Worm (Caenorhabditis elegans) whole organism, L2 larva: ENCODE data around the gene fbxa-202.

Experiments used
- F13H6.1 ChIP-seq: sonication (generic microtip); optimal IDR thresholded peaks from 2 replicates; lab custom pipeline; 2016; ENCODE audit warnings: missing genetic modification characterization, missing compliant biosample characterization
- Y55F3AM.14 ChIP-seq: fragments of 200-800 bp; sonication (Bioruptor generic); optimal IDR thresholded peaks from 2 replicates; lab custom pipeline; 2018; ENCODE audit warnings: mild to moderate bottlenecking, missing genetic modification characterization, missing compliant biosample characterization
- ZK546.5 ChIP-seq: sonication (generic microtip); optimal IDR thresholded peaks from 2 replicates; lab custom pipeline; 2017; ENCODE audit warnings: missing biosample characterization, missing genetic modification characterization
- alr-1 ChIP-seq: fragments of 150-350 bp; optimal IDR thresholded peaks from 2 replicates; lab custom pipeline; 2014; ENCODE audit warnings: missing biosample characterization, missing genetic modification characterization
- aly-2 ChIP-seq: fragments of 150-350 bp; optimal IDR thresholded peaks from 2 replicates; lab custom pipeline; 2014; ENCODE audit warnings: missing biosample characterization, missing genetic modification characterization
- ama-1 ChIP-seq: fragments of 150-350 bp; optimal IDR thresholded peaks from 2 replicates; lab custom pipeline; 2018; ENCODE audit warnings: inconsistent platforms
- blmp-1 ChIP-seq: sonication (generic microtip); optimal IDR thresholded peaks from 2 replicates; lab custom pipeline; 2017; ENCODE audit warnings: missing genetic modification characterization, mild to moderate bottlenecking, missing compliant biosample characterization, antibody characterized with exemption, moderate library complexity; ENCODE audit not compliant: insufficient read depth
- ceh-16 ChIP-seq: fragments of 150-350 bp; optimal IDR thresholded peaks from 2 replicates; lab custom pipeline; 2014; ENCODE audit warnings: missing biosample characterization, missing genetic modification characterization
- ceh-82 ChIP-seq: fragments of 150-350 bp; optimal IDR thresholded peaks from 2 replicates; lab custom pipeline; 2014; ENCODE audit warnings: missing biosample characterization, missing genetic modification characterization
- crh-2 ChIP-seq: sonication (generic microtip); optimal IDR thresholded peaks from 2 replicates; lab custom pipeline; 2017; ENCODE audit warnings: missing biosample characterization, missing genetic modification characterization
- dmd-4 ChIP-seq: sonication (generic microtip); optimal IDR thresholded peaks from 2 replicates; lab custom pipeline; 2017; ENCODE audit warnings: missing biosample characterization, missing genetic modification characterization
- egl-27 ChIP-seq: sonication (generic microtip); optimal IDR thresholded peaks from 3 replicates; lab custom pipeline; 2017; ENCODE audit warnings: missing biosample characterization, missing genetic modification reagents, missing genetic modification characterization
- elt-1 ChIP-seq: fragments of 150-350 bp; optimal IDR thresholded peaks from 2 replicates; lab custom pipeline; 2014; ENCODE audit warnings: missing biosample characterization, missing genetic modification characterization
- elt-3 ChIP-seq: sonication (generic microtip); optimal IDR thresholded peaks from 2 replicates; lab custom pipeline; 2017; ENCODE audit warnings: missing biosample characterization, missing genetic modification characterization
- fos-1 ChIP-seq: fragments of 150-350 bp; optimal IDR thresholded peaks from 2 replicates; lab custom pipeline; 2014; ENCODE audit warnings: missing biosample characterization, missing genetic modification characterization
- gmeb-1 ChIP-seq: fragments of 150-350 bp; optimal IDR thresholded peaks from 2 replicates; lab custom pipeline; 2014; ENCODE audit warnings: missing biosample characterization, missing genetic modification characterization
- lin-11 ChIP-seq: fragments of 150-350 bp; sonication (generic microtip); optimal IDR thresholded peaks from 2 replicates; lab custom pipeline; 2014; ENCODE audit warnings: missing biosample characterization, missing genetic modification characterization, inconsistent platforms, mixed read lengths
- lin-13 ChIP-seq: fragments of 150-350 bp; optimal IDR thresholded peaks from 2 replicates; lab custom pipeline; 2014; ENCODE audit warnings: missing biosample characterization, missing genetic modification reagents, missing genetic modification characterization
- lsy-2 ChIP-seq, 2 experiments: fragments of 150-350 bp in 1 of 2; sonication (generic microtip) in 1 of 2; optimal IDR thresholded peaks; 2 replicates each; lab custom pipeline; 2014 to 2017; ENCODE audit warnings: missing biosample characterization in 2 of 2, missing genetic modification characterization in 2 of 2
- mdl-1 ChIP-seq, 2 experiments: fragments of 150-350 bp in 1 of 2; sonication (generic microtip) in 1 of 2; optimal IDR thresholded peaks; 2 replicates each; lab custom pipeline; 2017; ENCODE audit warnings: missing biosample characterization in 2 of 2, missing genetic modification characterization in 2 of 2
- nhr-10 ChIP-seq: sonication (generic microtip); optimal IDR thresholded peaks from 2 replicates; lab custom pipeline; 2017; ENCODE audit warnings: missing biosample characterization, missing genetic modification characterization
- nhr-11 ChIP-seq: fragments of 150-350 bp; optimal IDR thresholded peaks from 2 replicates; lab custom pipeline; 2014; ENCODE audit warnings: missing biosample characterization, missing genetic modification characterization
- nhr-12 ChIP-seq: fragments of 150-350 bp; optimal IDR thresholded peaks from 2 replicates; lab custom pipeline; 2014; ENCODE audit warnings: missing biosample characterization, missing genetic modification characterization
- nhr-129 ChIP-seq: fragments of 150-350 bp; optimal IDR thresholded peaks from 2 replicates; lab custom pipeline; 2014; ENCODE audit warnings: missing biosample characterization, missing genetic modification characterization
- nhr-21 ChIP-seq: fragments of 150-350 bp; optimal IDR thresholded peaks from 2 replicates; lab custom pipeline; 2014; ENCODE audit warnings: missing biosample characterization, missing genetic modification characterization
- nhr-23 ChIP-seq: fragments of 150-350 bp; optimal IDR thresholded peaks from 2 replicates; lab custom pipeline; 2014; ENCODE audit warnings: missing biosample characterization, missing genetic modification reagents, missing genetic modification characterization
- nhr-237 ChIP-seq: fragments of 150-350 bp; optimal IDR thresholded peaks from 2 replicates; lab custom pipeline; 2014; ENCODE audit warnings: missing biosample characterization, missing genetic modification characterization
- nhr-25 ChIP-seq: fragments of 150-350 bp; sonication (generic microtip); optimal IDR thresholded peaks from 3 replicates; lab custom pipeline; 2014; ENCODE audit warnings: missing biosample characterization, missing genetic modification characterization
- nhr-77 ChIP-seq: fragments of 150-350 bp; optimal IDR thresholded peaks from 2 replicates; lab custom pipeline; 2014; ENCODE audit warnings: missing biosample characterization, missing genetic modification characterization
- peb-1 ChIP-seq: fragments of 150-350 bp; optimal IDR thresholded peaks from 2 replicates; lab custom pipeline; 2014; ENCODE audit warnings: missing biosample characterization, missing genetic modification characterization
- sem-4 ChIP-seq: fragments of 150-350 bp; optimal IDR thresholded peaks from 2 replicates; lab custom pipeline; 2014; ENCODE audit warnings: missing biosample characterization, missing genetic modification reagents, missing genetic modification characterization
- skn-1 ChIP-seq: sonication (generic microtip); optimal IDR thresholded peaks from 2 replicates; lab custom pipeline; 2017; ENCODE audit warnings: missing biosample characterization, missing genetic modification characterization
- sma-3 ChIP-seq: sonication (generic microtip); optimal IDR thresholded peaks from 2 replicates; lab custom pipeline; 2016; ENCODE audit warnings: missing genetic modification reagents, missing genetic modification characterization, missing compliant biosample characterization
- sma-9 ChIP-seq, 2 experiments: fragments of 150-350 bp in 1 of 2; sonication (generic microtip) in 1 of 2; optimal IDR thresholded peaks; 2 replicates each; lab custom pipeline; 2014 to 2016; ENCODE audit warnings: missing genetic modification characterization in 2 of 2, mild to moderate bottlenecking in 1 of 2, missing biosample characterization in 1 of 2, missing compliant biosample characterization in 1 of 2, missing genetic modification reagents in 1 of 2, moderate library complexity in 1 of 2
- snpc-4 ChIP-seq: fragments of 150-350 bp; optimal IDR thresholded peaks from 2 replicates; lab custom pipeline; 2014; ENCODE audit warnings: missing biosample characterization, missing genetic modification characterization
- unc-55 ChIP-seq: fragments of 150-350 bp; sonication (generic microtip); optimal IDR thresholded peaks from 3 replicates; lab custom pipeline; 2014; ENCODE audit warnings: missing biosample characterization, missing genetic modification reagents, missing genetic modification characterization
- unc-62 ChIP-seq: fragments of 150-350 bp; optimal IDR thresholded peaks from 2 replicates; lab custom pipeline; 2014; ENCODE audit warnings: missing biosample characterization, missing genetic modification reagents, missing genetic modification characterization
- zag-1 ChIP-seq: fragments of 150-350 bp; optimal IDR thresholded peaks from 2 replicates; lab custom pipeline; 2014; ENCODE audit warnings: missing biosample characterization, missing genetic modification characterization
- ztf-1 ChIP-seq: fragments of 200-800 bp; sonication (Bioruptor generic); conservative IDR thresholded peaks from 2 replicates; pipeline ENCODE4 v1.3.6; 2022; ENCODE audit warnings: missing genetic modification characterization, missing compliant biosample characterization
- ztf-11 ChIP-seq: sonication (generic microtip); optimal IDR thresholded peaks from 2 replicates; lab custom pipeline; 2017; ENCODE audit warnings: missing biosample characterization, missing genetic modification characterization
- ztf-4 ChIP-seq: fragments of 150-350 bp; optimal IDR thresholded peaks from 2 replicates; lab custom pipeline; 2014; ENCODE audit warnings: missing biosample characterization, missing genetic modification characterization

The fbxa-202 gene

DNA sequence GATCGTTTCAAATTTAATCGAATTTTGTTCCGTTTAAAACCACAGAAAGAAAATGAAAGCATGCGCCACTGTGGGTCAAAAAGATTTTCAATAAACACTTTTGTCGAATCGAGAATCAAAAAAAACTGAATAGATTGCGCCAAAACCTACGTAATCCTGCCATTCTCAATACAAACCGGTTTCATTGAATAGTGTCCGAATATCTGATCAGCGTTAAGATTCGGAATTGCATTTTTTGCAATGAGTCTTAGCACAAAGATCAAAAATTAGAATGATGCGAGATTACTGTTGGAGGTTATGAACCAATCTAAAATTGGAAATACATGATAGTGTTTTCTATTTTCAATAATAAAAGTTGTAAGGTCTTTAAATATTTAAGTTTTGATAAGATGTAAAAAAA is 9.2 kb upstream of the fbxa-202 start:
- no peak for TF ChIP-seq ztf-11
- peak; percentile 7 for TF ChIP-seq blmp-1
- peak; percentile 11 for TF ChIP-seq nhr-25
- TF ChIP-seq sem-4 = peak; percentile 8
- no peak for TF ChIP-seq zag-1 (tag; lab: Kevin White, UChicago)
- TF ChIP-seq unc-62 (GFP tag; lab: Kevin White, UChicago) = no peak
- TF ChIP-seq, all 48 proteins: peak for 3

- TF ChIP-seq nhr-25 (peak; percentile 5), nhr-12 (tag; lab: Kevin White, UChicago) (no peak), ztf-4 (tag; lab: Kevin White, UChicago) (no peak), nhr-77 (tag; lab: Kevin White, UChicago) (no peak), blmp-1 (peak; percentile 34), sma-9 (GFP tag; optimal IDR thresholded peaks at IDR 0.05; lab: Kevin White, UChicago) (peak; percentile 79), sma-9 (tag; optimal IDR thresholded peaks at IDR 0.05; lab: Kevin White, UChicago) (no peak), sma-3 (peak; percentile 68), nhr-21 (peak; percentile 47), lin-13 (GFP tag; lab: Kevin White, UChicago) (no peak), crh-2 (tag; lab: Kevin White, UChicago) (peak; percentile 10)
Measured at ce11 chrV:6319358-6319757, 7.7 kb upstream of the fbxa-202 start.

- no peak for TF ChIP-seq nhr-21
- no peak for TF ChIP-seq mdl-1 (tag; optimal IDR thresholded peaks at IDR 0.05; lab: Kevin White, UChicago)
- no peak for TF ChIP-seq skn-1 (tag; lab: Kevin White, UChicago)
- TF ChIP-seq crh-2 (tag; lab: Kevin White, UChicago) = no peak
- TF ChIP-seq nhr-129 (tag; lab: Kevin White, UChicago) = no peak
- TF ChIP-seq snpc-4 (tag; lab: Kevin White, UChicago) = no peak
- TF ChIP-seq nhr-25 = no peak
- no peak for TF ChIP-seq peb-1 (tag; lab: Kevin White, UChicago)
- no peak for TF ChIP-seq blmp-1
- no peak for TF ChIP-seq unc-62 (GFP tag; lab: Kevin White, UChicago)
Measured at ce11 chrV:6321280-6321679, 5.8 kb upstream of the fbxa-202 start.

DNA sequence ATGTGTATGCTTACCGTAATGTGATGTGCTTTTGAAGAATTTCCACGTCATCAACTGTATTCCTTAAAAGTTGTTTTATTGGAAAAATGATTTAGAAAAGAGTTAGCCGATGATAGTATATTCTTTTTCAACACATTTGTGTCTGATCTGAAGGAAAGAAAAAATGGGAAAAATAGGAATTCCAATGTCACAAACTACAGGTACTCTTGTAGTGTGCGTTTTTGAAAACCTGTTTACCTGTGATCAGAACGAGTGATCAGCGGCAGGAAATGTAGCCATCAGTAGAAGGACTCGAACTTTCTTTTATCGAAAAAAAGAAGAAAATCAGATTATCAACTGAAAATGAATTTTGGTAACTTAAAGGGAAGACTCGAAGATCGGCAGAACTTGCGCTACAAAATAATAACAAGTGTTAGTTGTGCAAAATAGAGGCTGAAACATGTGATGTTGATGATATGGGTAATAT is 5.3 kb upstream of the fbxa-202 start, which contains the start of gene T28C12.15:
TSS of gene T28C12.15 (minus strand) at position 51 of the 466 bp plus-strand sequence.
- TF ChIP-seq ztf-11 (no peak), sma-9 (GFP tag; optimal IDR thresholded peaks at IDR 0.05; lab: Kevin White, UChicago) (peak; percentile 5), sma-9 (tag; optimal IDR thresholded peaks at IDR 0.05; lab: Kevin White, UChicago) (no peak), ama-1 (lab: Kevin White, UChicago) (no peak), ceh-16 (no peak), nhr-77 (tag; lab: Kevin White, UChicago) (no peak), ceh-82 (tag; lab: Kevin White, UChicago) (no peak), nhr-25 (peak; percentile 32), blmp-1 (peak; percentile 27), unc-55 (no peak), ZK546.5 (tag; lab: Kevin White, UChicago) (no peak)

ce11 chrV:6322749-6323367 is 4.2 kb upstream of the fbxa-202 start:
- TF ChIP-seq nhr-237 (tag; lab: Kevin White, UChicago) (no peak), peb-1 (tag; lab: Kevin White, UChicago) (no peak), elt-3 (tag; lab: Kevin White, UChicago) (no peak), unc-62 (GFP tag; lab: Kevin White, UChicago) (no peak), nhr-10 (no peak), aly-2 (tag; lab: Kevin White, UChicago) (no peak), ztf-11 (no peak), sma-3 (peak; percentile 80), ama-1 (lab: Kevin White, UChicago) (no peak), nhr-77 (tag; lab: Kevin White, UChicago) (no peak), nhr-21 (peak; percentile 60), nhr-23 (tag; lab: Kevin White, UChicago) (no peak), egl-27 (tag; lab: Kevin White, UChicago) (no peak), fos-1 (tag; lab: Kevin White, UChicago) (peak; percentile 14), blmp-1 (peak; percentile 3), lin-11 (tag; lab: Kevin White, UChicago) (no peak), dmd-4 (tag; lab: Kevin White, UChicago) (no peak), lsy-2 (tag; optimal IDR thresholded peaks at IDR 0.05; lab: Kevin White, UChicago) (no peak), ztf-1 (GFP tag; lab: Robert Waterston, UW) (no peak), alr-1 (tag; lab: Kevin White, UChicago) (no peak), ztf-4 (tag; lab: Kevin White, UChicago) (peak; percentile 15), elt-1 (tag; lab: Kevin White, UChicago) (no peak), nhr-12 (tag; lab: Kevin White, UChicago) (no peak), Y55F3AM.14 (GFP tag; lab: Kevin White, UChicago) (no peak), ceh-16 (no peak), crh-2 (tag; lab: Kevin White, UChicago) (peak; percentile 3), nhr-11 (tag; lab: Kevin White, UChicago) (no peak), zag-1 (tag; lab: Kevin White, UChicago) (no peak), nhr-129 (tag; lab: Kevin White, UChicago) (peak; percentile 52), mdl-1 (tag; optimal IDR thresholded peaks at IDR 0.05; lab: Kevin White, UChicago) (no peak), gmeb-1 (tag; lab: Kevin White, UChicago) (no peak), nhr-25 (peak; percentile 75), F13H6.1 (tag; lab: Kevin White, UChicago) (no peak)
